Worm (Caenorhabditis elegans) whole organism, L4 larva: Measurements from ENCODE around the gene C08B6.14.

Experiments used
- F26F4.8 ChIP-seq: fragments of 200-800 bp; sonication (Bioruptor generic); conservative IDR thresholded peaks from 2 replicates; pipeline ENCODE4 v1.3.6; 2022; ENCODE audit warnings: missing genetic modification characterization, missing compliant biosample characterization
- ZK546.5 ChIP-seq, 2 experiments: sonication (generic microtip); optimal IDR thresholded peaks; 2 replicates each; lab custom pipeline; 2017; ENCODE audit warnings: missing biosample characterization in 2 of 2, missing genetic modification characterization in 2 of 2
- aha-1 ChIP-seq: fragments of 150-350 bp; peaks from one replicate; lab custom pipeline; 2014; ENCODE audit warnings: missing biosample characterization, missing genetic modification characterization
- arid-1 ChIP-seq: fragments of 200-800 bp; sonication (Bioruptor generic); conservative IDR thresholded peaks from 2 replicates; pipeline ENCODE4 v1.3.6; 2022; ENCODE audit warnings: missing genetic modification reagents, missing genetic modification characterization, missing compliant biosample characterization
- daf-16 ChIP-seq, 3 experiments: sonication (generic microtip); optimal IDR thresholded peaks; 2 replicates each; lab custom pipeline; 2016 to 2017; ENCODE audit warnings: missing genetic modification characterization in 3 of 3, missing genetic modification reagents in 3 of 3, mild to moderate bottlenecking in 2 of 3, missing compliant biosample characterization in 2 of 3, missing biosample characterization in 1 of 3, moderate library complexity in 1 of 3
- fkh-10 ChIP-seq: fragments of 150-350 bp; optimal IDR thresholded peaks from 2 replicates; lab custom pipeline; 2014; ENCODE audit warnings: missing biosample characterization, missing genetic modification reagents, missing genetic modification characterization
- fos-1 ChIP-seq: fragments of 150-350 bp; optimal IDR thresholded peaks from 2 replicates; lab custom pipeline; 2014; ENCODE audit warnings: missing biosample characterization, missing genetic modification characterization
- hif-1 ChIP-seq, 2 experiments: sonication (generic microtip); optimal IDR thresholded peaks; 2 replicates each; lab custom pipeline; 2016 to 2017; ENCODE audit warnings: missing compliant biosample characterization in 2 of 2, missing genetic modification characterization in 2 of 2, missing genetic modification reagents in 2 of 2, missing genotype in 2 of 2, mild to moderate bottlenecking in 1 of 2
- lin-29 ChIP-seq: fragments of 200-800 bp; sonication (Bioruptor generic); IDR thresholded peaks from 2 replicates; pipeline ENCODE4 v1.3.6; 2022; ENCODE audit warnings: missing genetic modification reagents, missing genetic modification characterization, missing compliant biosample characterization
- madf-5 ChIP-seq, 2 experiments: fragments of 200-800 bp; sonication (Bioruptor generic); IDR thresholded peaks; 2 replicates each; pipeline ENCODE4 v1.3.6; 2022; ENCODE audit warnings: missing compliant biosample characterization in 2 of 2, missing genetic modification characterization in 2 of 2
- mdt-29 ChIP-seq: fragments of 200-800 bp; sonication (Bioruptor generic); IDR thresholded peaks from 2 replicates; pipeline ENCODE4 v1.3.6; 2022; ENCODE audit warnings: missing genetic modification reagents, missing genetic modification characterization, missing compliant biosample characterization
- mes-2 ChIP-seq: sonication (generic microtip); optimal IDR thresholded peaks from 2 replicates; lab custom pipeline; 2016; ENCODE audit warnings: missing genotype, mild to moderate bottlenecking, missing genetic modification characterization, missing compliant biosample characterization; ENCODE audit not compliant: poor library complexity, severe bottlenecking
- mxl-3 ChIP-seq: fragments of 200-800 bp; sonication (Bioruptor generic); optimal IDR thresholded peaks from 2 replicates; lab custom pipeline; 2018; ENCODE audit warnings: mild to moderate bottlenecking, missing genetic modification characterization, missing compliant biosample characterization
- nhr-237 ChIP-seq: sonication (generic microtip); optimal IDR thresholded peaks from 2 replicates; lab custom pipeline; 2017; ENCODE audit warnings: missing biosample characterization, missing genetic modification characterization
- saeg-2 ChIP-seq: fragments of 200-800 bp; sonication (Bioruptor generic); IDR thresholded peaks from 2 replicates; pipeline ENCODE4 v1.3.6; 2022; ENCODE audit warnings: missing genetic modification reagents, missing genetic modification characterization, missing compliant biosample characterization
- skn-1 ChIP-seq: fragments of 150-350 bp; optimal IDR thresholded peaks from 2 replicates; lab custom pipeline; 2014; ENCODE audit warnings: missing biosample characterization, missing genetic modification characterization
- spr-1 ChIP-seq: sonication (generic microtip); optimal IDR thresholded peaks from 2 replicates; lab custom pipeline; 2016; ENCODE audit warnings: mild to moderate bottlenecking, missing genetic modification characterization, missing compliant biosample characterization

The C08B6.14 gene

ce11 chrV:10051855-10052254 is 50.0 kb downstream of the C08B6.14 start, which contains the start of gene str-118:
Gene str-118, plus strand, starts transcription at chrV:10052155.
- no peak for TF ChIP-seq skn-1 (tag; lab: Kevin White, UChicago)
- no peak for TF ChIP-seq ZK546.5 (tag; optimal IDR thresholded peaks at IDR 0.05; lab: Kevin White, UChicago)
- no peak for TF ChIP-seq saeg-2
- TF ChIP-seq lin-29 (GFP tag; lab: Robert Waterston, UW): no peak
- no peak for TF ChIP-seq mdt-29
- no peak for TF ChIP-seq mes-2 (tag; lab: Kevin White, UChicago)
- no peak for TF ChIP-seq nhr-237 (tag; lab: Kevin White, UChicago)
- TF ChIP-seq fkh-10: no peak
- TF ChIP-seq aha-1 (tag; lab: Kevin White, UChicago): no peak
- TF ChIP-seq fos-1 (tag; lab: Kevin White, UChicago): no peak
- no peak for TF ChIP-seq F26F4.8 (GFP tag; lab: Robert Waterston, UW)
- TF ChIP-seq arid-1 (GFP tag; lab: Robert Waterston, UW): no peak
- TF ChIP-seq hif-1 (tag; optimal IDR thresholded peaks at IDR 0.05; lab: Kevin White, UChicago): no peak
- TF ChIP-seq mxl-3 (GFP tag; lab: Kevin White, UChicago): no peak
- no peak for TF ChIP-seq madf-5 (GFP tag; IDR thresholded peaks at IDR 0.05; lab: Robert Waterston, UW)
- no peak for TF ChIP-seq daf-16 (GFP tag; optimal IDR thresholded peaks at IDR 0.05; lab: Kevin White, UChicago)
- no peak for TF ChIP-seq daf-16 (tag; optimal IDR thresholded peaks at IDR 0.05; lab: Kevin White, UChicago)
- TF ChIP-seq spr-1 (tag; lab: Kevin White, UChicago): no peak
- TF ChIP-seq, all 104 proteins: peak for 0
